Worm (Caenorhabditis elegans) whole organism, young adult: ENCODE data around the gene Y51H7C.9.

Source experiments
- ama-1 ChIP-seq, 3 experiments: fragments of 150-350 bp in 1 of 3; sonication (generic microtip) in 2 of 3; optimal IDR thresholded peaks; 2 replicates each; lab custom pipeline; 2014 to 2018; ENCODE audit warnings: missing biosample characterization in 2 of 3, missing genetic modification characterization in 2 of 3, missing genetic modification reagents in 2 of 3
- bed-1 ChIP-seq: fragments of 200-800 bp; sonication (Bioruptor generic); IDR thresholded peaks from 2 replicates; pipeline ENCODE4 v1.3.6; 2022; ENCODE audit warnings: missing genetic modification reagents, missing genetic modification characterization, missing compliant biosample characterization
- hmg-20 ChIP-seq: fragments of 200-800 bp; sonication (Bioruptor generic); IDR thresholded peaks from 2 replicates; pipeline ENCODE4 v1.3.6; 2022; ENCODE audit warnings: missing genetic modification reagents, missing genetic modification characterization, missing compliant biosample characterization
- lsy-27 ChIP-seq: sonication (generic microtip); optimal IDR thresholded peaks from 2 replicates; lab custom pipeline; 2017; ENCODE audit warnings: missing genetic modification characterization, mild to moderate bottlenecking, missing compliant biosample characterization, antibody characterized with exemption, missing genotype, borderline replicate concordance; ENCODE audit not compliant: insufficient read depth

ce11 chrII:1411372-1411771 lies at the start of gene Y51H7C.9:
- TF ChIP-seq hmg-20, result no peak
- TF ChIP-seq bed-1 (GFP tag; lab: Robert Waterston, UW), result no peak
- TF ChIP-seq lsy-27 (tag; lab: Kevin White, UChicago), result no peak
- no peak for TF ChIP-seq ama-1 (optimal IDR thresholded peaks at IDR 0.05; lab: Kevin White, UChicago)
- TF ChIP-seq ama-1 (GFP tag; optimal IDR thresholded peaks at IDR 0.05; lab: Kevin White, UChicago), result no peak
